Fruit fly (Drosophila melanogaster) whole organism, embryonic: Measurements from ENCODE around the gene CG2247.

Experiments
- CG10321 ChIP-seq: fragments of 200-800 bp; sonication (Bioruptor generic); IDR thresholded peaks from 2 replicates; pipeline ENCODE4 v1.3.6; 2022; ENCODE audit warnings: missing biosample characterization, missing genetic modification characterization
- CG1602 ChIP-seq: fragments of 200-800 bp; sonication (Bioruptor generic); optimal IDR thresholded peaks from 3 replicates; lab custom pipeline; 2016; ENCODE audit warnings: missing biosample characterization, missing genetic modification characterization
- CG1603 ChIP-seq: fragments of 200-800 bp; sonication (Bioruptor generic); optimal IDR thresholded peaks from 2 replicates; lab custom pipeline; 2019; ENCODE audit warnings: missing biosample characterization, mild to moderate bottlenecking, missing genetic modification characterization, moderate library complexity
- CG16863 ChIP-seq: fragments of 200-800 bp; sonication (Bioruptor generic); optimal IDR thresholded peaks from 3 replicates; lab custom pipeline; 2016; ENCODE audit warnings: missing biosample characterization, missing genetic modification characterization
- CG17186 ChIP-seq: fragments of 200-800 bp; sonication (Bioruptor generic); optimal IDR thresholded peaks from 3 replicates; lab custom pipeline; 2017; ENCODE audit warnings: missing biosample characterization, missing genetic modification reagents, missing genetic modification characterization
- CG17385 ChIP-seq: fragments of 200-800 bp; sonication (Bioruptor generic); optimal IDR thresholded peaks from 3 replicates; lab custom pipeline; 2018; ENCODE audit warnings: missing biosample characterization, mild to moderate bottlenecking, missing genetic modification characterization
- CG18599 ChIP-seq: fragments of 200-800 bp; sonication (Bioruptor generic); optimal IDR thresholded peaks from 3 replicates; lab custom pipeline; 2017; ENCODE audit warnings: missing biosample characterization, missing genetic modification characterization, mild to moderate bottlenecking, moderate library complexity, missing genetic modification reagents
- CG30020 ChIP-seq: fragments of 200-800 bp; optimal IDR thresholded peaks from 2 replicates; lab custom pipeline; 2019; ENCODE audit warnings: missing biosample characterization, mild to moderate bottlenecking, missing genetic modification characterization, moderate library complexity
- CG3065 ChIP-seq: fragments of 200-800 bp; sonication (Bioruptor generic); optimal IDR thresholded peaks from 2 replicates; lab custom pipeline; 2016; ENCODE audit warnings: missing biosample characterization, missing genetic modification characterization
- CG31224 ChIP-seq: fragments of 200-800 bp; sonication (Bioruptor generic); IDR thresholded peaks from 2 replicates; pipeline ENCODE4 v1.3.6; 2022; ENCODE audit warnings: missing biosample characterization, missing genetic modification characterization
- CG31365 ChIP-seq: fragments of 200-800 bp; sonication (Bioruptor generic); optimal IDR thresholded peaks from 2 replicates; lab custom pipeline; 2018; ENCODE audit warnings: missing biosample characterization, mild to moderate bottlenecking, missing genetic modification characterization
- CG32532 ChIP-seq: fragments of 200-800 bp; sonication (Bioruptor generic); IDR thresholded peaks from 2 replicates; pipeline ENCODE4 v1.3.6; 2022; ENCODE audit warnings: missing biosample characterization, missing genetic modification characterization
- CG34224 ChIP-seq: fragments of 200-800 bp; sonication (Bioruptor generic); IDR thresholded peaks from 3 replicates; pipeline ENCODE4 v1.3.6; 2022; ENCODE audit warnings: missing biosample characterization, missing genetic modification characterization; ENCODE audit not compliant: partially characterized antibody
- CG4282 ChIP-seq: fragments of 200-800 bp; sonication (Bioruptor generic); optimal IDR thresholded peaks from 2 replicates; lab custom pipeline; 2016; ENCODE audit warnings: missing biosample characterization, missing genetic modification characterization
- CG4360 ChIP-seq: fragments of 200-800 bp; sonication (Bioruptor generic); IDR thresholded peaks from 2 replicates; pipeline ENCODE4 v1.3.6; 2022; ENCODE audit warnings: missing biosample characterization, missing genetic modification characterization
- CG4617 ChIP-seq: fragments of 200-800 bp; sonication (Bioruptor generic); optimal IDR thresholded peaks from 3 replicates; lab custom pipeline; 2016; ENCODE audit warnings: missing biosample characterization, missing genetic modification characterization, borderline replicate concordance
- CG4730 ChIP-seq: fragments of 200-800 bp; sonication (Bioruptor generic); IDR thresholded peaks from 2 replicates; pipeline ENCODE4 v1.3.6; 2022; ENCODE audit warnings: missing biosample characterization, missing genetic modification characterization
- CG5180 ChIP-seq: fragments of 200-800 bp; sonication (Bioruptor generic); optimal IDR thresholded peaks from 3 replicates; lab custom pipeline; 2017; ENCODE audit warnings: missing biosample characterization, missing genetic modification characterization, mild to moderate bottlenecking, moderate library complexity, missing genetic modification reagents
- CG8924 ChIP-seq: fragments of 200-800 bp; optimal IDR thresholded peaks from 3 replicates; lab custom pipeline; 2019; ENCODE audit warnings: missing biosample characterization, mild to moderate bottlenecking, missing genetic modification characterization, moderate library complexity
- CG9727 ChIP-seq: fragments of 200-800 bp; sonication (Bioruptor generic); optimal IDR thresholded peaks from 3 replicates; lab custom pipeline; 2017; ENCODE audit warnings: missing biosample characterization, mild to moderate bottlenecking, missing genetic modification characterization
- HLH3B ChIP-seq: fragments of 200-800 bp; sonication (Bioruptor generic); IDR thresholded peaks from 2 replicates; pipeline ENCODE4 v1.3.6; 2022; ENCODE audit warnings: missing biosample characterization, missing genetic modification characterization
- Hr3 ChIP-seq: fragments of 200-800 bp; sonication (Bioruptor generic); optimal IDR thresholded peaks from 3 replicates; lab custom pipeline; 2016; ENCODE audit warnings: missing biosample characterization, missing genetic modification characterization
- Jarid2 ChIP-seq: fragments of 200-800 bp; sonication (Bioruptor generic); optimal IDR thresholded peaks from 3 replicates; lab custom pipeline; 2017; ENCODE audit warnings: mild to moderate bottlenecking, missing biosample characterization, missing genetic modification reagents, missing genetic modification characterization
- MESR4 ChIP-seq: fragments of 200-800 bp; sonication (Bioruptor generic); optimal IDR thresholded peaks from 2 replicates; lab custom pipeline; 2018; ENCODE audit warnings: missing biosample characterization, mild to moderate bottlenecking, missing genetic modification characterization, moderate library complexity
- NC2α ChIP-seq: fragments of 200-800 bp; sonication (Bioruptor generic); optimal IDR thresholded peaks from 2 replicates; lab custom pipeline; 2016; ENCODE audit warnings: missing biosample characterization, missing genetic modification characterization
- Opbp ChIP-seq: fragments of 200-800 bp; sonication (Bioruptor generic); IDR thresholded peaks from 3 replicates; pipeline ENCODE4 v1.3.6; 2022; ENCODE audit warnings: missing biosample characterization, missing genetic modification characterization; ENCODE audit not compliant: partially characterized antibody
- Sox102F ChIP-seq: fragments of 200-800 bp; sonication (Bioruptor generic); optimal IDR thresholded peaks from 2 replicates; lab custom pipeline; 2018; ENCODE audit warnings: missing biosample characterization, mild to moderate bottlenecking, missing genetic modification characterization, moderate library complexity
- ab ChIP-seq: fragments of 200-800 bp; sonication (Bioruptor generic); optimal IDR thresholded peaks from 2 replicates; lab custom pipeline; 2016; ENCODE audit warnings: missing biosample characterization, missing genetic modification characterization
- chinmo ChIP-seq: fragments of 200-800 bp; sonication (Bioruptor generic); IDR thresholded peaks from 4 replicates; pipeline ENCODE4 v1.3.6; 2022; ENCODE audit warnings: missing biosample characterization, missing genetic modification characterization; ENCODE audit not compliant: partially characterized antibody
- crc ChIP-seq: fragments of 200-800 bp; sonication (Bioruptor generic); optimal IDR thresholded peaks from 2 replicates; lab custom pipeline; 2016; ENCODE audit warnings: missing biosample characterization, missing genetic modification characterization
- crp ChIP-seq, 2 experiments: fragments of 200-800 bp; sonication (Bioruptor generic); optimal IDR thresholded peaks; 2 replicates in 1 of 2; 3 replicates in 1 of 2; lab custom pipeline; 2017; ENCODE audit warnings: missing biosample characterization in 2 of 2, missing genetic modification characterization in 2 of 2, mild to moderate bottlenecking in 1 of 2, moderate library complexity in 1 of 2
- da ChIP-seq: fragments of 200-800 bp; sonication (Bioruptor generic); optimal IDR thresholded peaks from 2 replicates; lab custom pipeline; 2016; ENCODE audit warnings: missing biosample characterization, missing genetic modification characterization
- disco-r ChIP-seq: fragments of 200-800 bp; sonication (Bioruptor generic); optimal IDR thresholded peaks from 2 replicates; lab custom pipeline; 2016; ENCODE audit warnings: missing biosample characterization, missing genetic modification characterization
- fd102C ChIP-seq: fragments of 200-800 bp; sonication (Bioruptor generic); optimal IDR thresholded peaks from 2 replicates; lab custom pipeline; 2018; ENCODE audit warnings: missing biosample characterization, mild to moderate bottlenecking, missing genetic modification characterization, moderate library complexity
- fd64A ChIP-seq: fragments of 200-800 bp; sonication (Bioruptor generic); optimal IDR thresholded peaks from 3 replicates; lab custom pipeline; 2018; ENCODE audit warnings: missing biosample characterization, mild to moderate bottlenecking, missing genetic modification characterization
- gt ChIP-seq: fragments of 200-800 bp; sonication (Bioruptor generic); IDR thresholded peaks from 2 replicates; pipeline ENCODE4 v1.3.6; 2022; ENCODE audit warnings: missing biosample characterization, missing genetic modification characterization
- lola ChIP-seq, 3 experiments: fragments of >200 bp in 2 of 3; fragments of 200-800 bp in 1 of 3; sonication (Bioruptor generic) in 1 of 3; optimal IDR thresholded peaks; 2 replicates each; lab custom pipeline; 2017 to 2019; ENCODE audit warnings: missing biosample characterization in 3 of 3, missing genetic modification characterization in 3 of 3, mild to moderate bottlenecking in 1 of 3, moderate library complexity in 1 of 3
- ro ChIP-seq: fragments of 200-800 bp; sonication (Bioruptor generic); IDR thresholded peaks from 2 replicates; pipeline ENCODE4 v1.3.6; 2022; ENCODE audit warnings: missing biosample characterization, missing genetic modification characterization
- sim ChIP-seq: fragments of 200-800 bp; sonication (Bioruptor generic); IDR thresholded peaks from 2 replicates; pipeline ENCODE4 v1.3.6; 2022; ENCODE audit warnings: missing biosample characterization, missing genetic modification characterization
- sima ChIP-seq: fragments of 200-800 bp; sonication (Bioruptor generic); optimal IDR thresholded peaks from 2 replicates; lab custom pipeline; 2016; ENCODE audit warnings: missing biosample characterization, missing genetic modification characterization
- sug ChIP-seq: fragments of 200-800 bp; optimal IDR thresholded peaks from 2 replicates; lab custom pipeline; 2019; ENCODE audit warnings: missing biosample characterization, mild to moderate bottlenecking, missing genetic modification characterization, moderate library complexity
- tap ChIP-seq: fragments of 200-800 bp; optimal IDR thresholded peaks from 3 replicates; lab custom pipeline; 2019; ENCODE audit warnings: missing biosample characterization, mild to moderate bottlenecking, missing genetic modification characterization, moderate library complexity
- tio ChIP-seq: fragments of 200-800 bp; sonication (Bioruptor generic); optimal IDR thresholded peaks from 2 replicates; lab custom pipeline; 2017; ENCODE audit warnings: missing biosample characterization, missing genetic modification characterization, inconsistent platforms
- tx ChIP-seq: fragments of 200-800 bp; sonication (Bioruptor generic); optimal IDR thresholded peaks from 2 replicates; lab custom pipeline; 2016; ENCODE audit warnings: missing biosample characterization, missing genetic modification characterization

CG2247 gene

dm6 chrX:11611056-11611644 is 302 bp downstream of the CG2247 start (continued):
- TF ChIP-seq Jarid2 = peak; percentile 22
- no peak for TF ChIP-seq CG1603 (tag; lab: Kevin White, UChicago)
- TF ChIP-seq tx (GFP tag; lab: Kevin White, UChicago) = no peak
- TF ChIP-seq CG9727 (GFP tag; lab: Kevin White, UChicago) = no peak
- no peak for TF ChIP-seq fd64A (GFP tag; lab: Kevin White, UChicago)
- no peak for TF ChIP-seq sima (GFP tag; lab: Kevin White, UChicago)
- TF ChIP-seq CG10321 (GFP tag; lab: Robert Waterston, UW) = no peak
- TF ChIP-seq MESR4 = peak; percentile 11

dm6 chrX:11604094-11604493 is 7.4 kb downstream of the CG2247 start, which contains the start of gene CG2533:
CG2533 (minus strand) TSS chrX:11604194.
- no peak for TF ChIP-seq CG4617 (GFP tag; lab: Kevin White, UChicago)
- no peak for TF ChIP-seq HLH3B (GFP tag; lab: Robert Waterston, UW)
- no peak for TF ChIP-seq CG4730 (GFP tag; lab: Robert Waterston, UW)

DNA sequence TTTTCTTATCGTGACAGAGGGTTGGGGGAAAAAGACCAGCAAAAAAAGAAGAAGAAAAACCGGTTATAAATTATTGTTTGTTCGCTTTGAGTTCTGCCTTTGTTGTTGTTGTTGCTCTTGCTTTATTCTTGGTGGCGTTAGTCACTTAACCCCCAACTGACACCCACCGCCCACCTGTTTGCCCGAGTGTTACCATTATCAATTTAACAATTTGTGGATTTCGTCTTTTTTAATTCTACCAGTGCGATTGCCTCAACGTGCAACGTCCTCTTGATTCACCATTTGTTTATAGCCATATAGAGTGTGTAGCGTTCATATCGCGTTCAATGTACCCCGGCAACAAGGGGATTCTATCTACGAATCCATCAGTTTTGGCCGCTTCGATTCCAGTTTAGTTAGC is 10.0 kb downstream of the CG2247 start:
- peak; percentile 70 for TF ChIP-seq CG4360 (GFP tag; lab: Robert Waterston, UW)
- TF ChIP-seq sim (GFP tag; lab: Robert Waterston, UW) = no peak
- no peak for TF ChIP-seq tap (tag; lab: Kevin White, UChicago)
- no peak for TF ChIP-seq CG8924 (tag; lab: Kevin White, UChicago)
- no peak for TF ChIP-seq Opbp (GFP tag; lab: Robert Waterston, UW)
- no peak for TF ChIP-seq CG16863 (GFP tag; lab: Kevin White, UChicago)
- no peak for TF ChIP-seq ro
- no peak for TF ChIP-seq NC2α (GFP tag; lab: Kevin White, UChicago)
- 0 out of 4 replicates have a peak, but pooled peaks have one; percentile 23 for TF ChIP-seq chinmo (GFP tag; lab: Robert Waterston, UW)
- TF ChIP-seq gt (GFP tag; lab: Robert Waterston, UW) = no peak
- TF ChIP-seq ab (GFP tag; lab: Kevin White, UChicago) = no peak
- TF ChIP-seq Hr3 (GFP tag; lab: Kevin White, UChicago) = no peak
- 0 out of 3 replicates have a peak, but pooled peaks have one; percentile 13 for TF ChIP-seq CG34224
- TF ChIP-seq disco-r (GFP tag; lab: Kevin White, UChicago) = no peak
- no peak for TF ChIP-seq lola (GFP tag; optimal IDR thresholded peaks at IDR 0.05; lab: Kevin White, UChicago)
- no peak for TF ChIP-seq tio (GFP tag; lab: Kevin White, UChicago)
- TF ChIP-seq crp (GFP tag; optimal IDR thresholded peaks at IDR 0.05; lab: Kevin White, UChicago) = no peak
- no peak for TF ChIP-seq CG17186 (GFP tag; lab: Kevin White, UChicago)
- TF ChIP-seq Sox102F (GFP tag; lab: Kevin White, UChicago) = no peak
- no peak for TF ChIP-seq CG1602 (GFP tag; lab: Kevin White, UChicago)
- no peak for TF ChIP-seq CG30020
- no peak for TF ChIP-seq CG31365
- no peak for TF ChIP-seq da (GFP tag; lab: Kevin White, UChicago)
- no peak for TF ChIP-seq CG32532
- TF ChIP-seq fd102C = no peak
- no peak for TF ChIP-seq CG5180 (GFP tag; lab: Kevin White, UChicago)
- no peak for TF ChIP-seq MESR4
- peak; percentile 40 for TF ChIP-seq sug
- no peak for TF ChIP-seq CG31224 (GFP tag; lab: Robert Waterston, UW)
- TF ChIP-seq CG3065 = no peak
- no peak for TF ChIP-seq CG18599 (GFP tag; lab: Kevin White, UChicago)
- peak; percentile 78 for TF ChIP-seq CG17385 (GFP tag; lab: Kevin White, UChicago)
- TF ChIP-seq CG4282 = no peak
- TF ChIP-seq crc (GFP tag; lab: Kevin White, UChicago) = no peak
